Fruit fly (Drosophila melanogaster): ENCODE results near the gene Drsl6.

Gene Drsl6

DNA sequence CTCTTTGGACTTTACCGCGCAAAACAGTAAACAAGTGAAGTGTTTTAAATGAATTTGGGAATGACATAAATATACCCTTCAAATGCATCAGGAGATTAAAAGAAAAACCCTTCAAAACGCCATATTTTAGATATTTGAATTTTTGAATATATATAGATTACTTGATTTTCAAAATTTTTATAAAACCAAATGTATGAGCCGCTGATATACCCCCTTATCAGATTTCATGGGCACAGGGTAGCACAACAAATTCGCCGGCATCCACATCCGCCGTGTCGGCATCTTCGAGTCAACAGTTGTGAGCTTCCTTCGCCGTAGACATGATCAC, 41.7 kb upstream of the Drsl6 start, which contains the start of gene Ids (continued):
- TF ChIP-seq E2f2 (GFP tag; IDR thresholded peaks at IDR 0.05) (peak; percentile 65), CG11723 (GFP tag; optimal IDR thresholded peaks at IDR 0.05) (peak; percentile 30), CG7745 (tag; optimal IDR thresholded peaks at IDR 0.05) (no peak), odd (GFP tag; optimal IDR thresholded peaks at IDR 0.05) (peak; percentile 60), jing (GFP tag; optimal IDR thresholded peaks at IDR 0.05) (no peak), danr (GFP tag; IDR thresholded peaks at IDR 0.05) (peak; percentile 57), NC2β (GFP tag; optimal IDR thresholded peaks at IDR 0.05) (peak; percentile 35), gem (tag; optimal IDR thresholded peaks at IDR 0.05) (peak; percentile 78), tin (GFP tag; optimal IDR thresholded peaks at IDR 0.05) (peak; percentile 13), CG6765 (GFP tag; optimal IDR thresholded peaks at IDR 0.05) (no peak), Dref (GFP tag; IDR thresholded peaks at IDR 0.05) (no peak), caup (GFP tag; optimal IDR thresholded peaks at IDR 0.05; ENCODE audit: severe bottlenecking) (peak; percentile 63), pb (GFP tag; optimal IDR thresholded peaks at IDR 0.05) (no peak), Bteb2 (GFP tag; optimal IDR thresholded peaks at IDR 0.05) (peak; percentile 38), Aef1 (GFP tag; IDR thresholded peaks at IDR 0.05) (peak; percentile 73; the same call in 2 of the 3 replicates), CG13775 (GFP tag; optimal IDR thresholded peaks at IDR 0.05) (peak; percentile 54), inv (GFP tag; IDR thresholded peaks at IDR 0.05; ENCODE audit: partially characterized antibody) (no peak), CG5180 (GFP tag; optimal IDR thresholded peaks at IDR 0.05) (no peak), CG30431 (GFP tag; optimal IDR thresholded peaks at IDR 0.05) (peak; percentile 44)

DNA sequence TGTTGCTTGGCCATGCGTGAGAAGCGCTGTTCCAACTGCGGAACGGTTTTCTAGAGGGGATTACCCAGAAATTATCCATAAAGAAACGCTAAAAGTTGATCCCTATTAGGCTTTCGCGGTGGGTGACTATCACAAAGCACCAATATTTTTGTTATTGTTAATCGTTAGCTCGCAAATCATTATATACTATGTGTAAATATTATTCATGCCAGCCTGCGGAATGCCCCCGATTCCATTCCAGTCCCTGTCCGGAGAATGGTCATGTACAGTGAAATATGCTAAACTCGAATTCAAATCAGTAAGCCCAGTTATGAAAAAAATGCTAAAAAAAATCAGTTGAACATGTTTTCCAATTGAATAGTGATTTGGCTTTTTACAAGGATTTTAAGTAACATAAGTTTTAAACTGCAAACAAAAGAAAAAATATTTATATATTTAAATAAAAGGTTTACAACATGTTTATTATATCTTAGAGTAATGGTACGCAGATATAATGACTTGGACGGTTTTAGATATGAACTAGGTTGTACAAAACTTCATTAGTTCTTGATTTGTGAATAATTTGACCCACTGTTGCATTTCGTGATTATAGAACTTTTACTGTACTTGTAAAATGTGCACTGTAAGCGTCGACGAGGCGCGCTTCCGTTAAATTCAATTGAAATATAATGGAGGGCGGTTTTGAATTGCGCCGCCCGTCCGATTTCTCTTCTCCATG, 41.2 kb upstream of the Drsl6 start:
- TF ChIP-seq Med (GFP tag) (peak; percentile 52), ac (GFP tag; optimal IDR thresholded peaks at IDR 0.05) (no peak), stc (GFP tag; IDR thresholded peaks at IDR 0.05) (no peak), sima (GFP tag; optimal IDR thresholded peaks at IDR 0.05) (no peak), grau (tag; optimal IDR thresholded peaks at IDR 0.05) (peak; percentile 54)

DNA sequence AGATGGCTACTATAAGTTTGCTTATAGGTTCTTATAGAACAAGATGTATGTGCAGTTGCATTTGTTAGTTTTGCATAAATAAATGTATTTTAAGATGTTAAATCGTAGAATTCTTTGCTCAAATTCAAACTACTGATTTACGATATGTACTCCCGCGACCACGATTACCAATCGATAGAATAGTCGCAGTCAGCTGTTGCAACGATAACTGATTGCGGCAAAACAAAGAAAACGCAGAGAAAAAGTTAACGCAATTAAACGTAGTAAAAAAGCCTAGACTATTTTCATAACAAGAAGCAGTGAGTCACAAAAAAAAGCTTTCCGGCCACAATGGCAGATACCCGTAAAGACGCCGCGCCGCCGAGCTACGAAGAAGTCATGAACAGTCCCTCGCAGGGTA, 40.3 kb upstream of the Drsl6 start, which contains the start of gene CG12012:
TSS of gene CG12012 (plus strand) at position 207 of the 400 bp plus-strand sequence.
- TF ChIP-seq Dll (GFP tag; IDR thresholded peaks at IDR 0.05; ENCODE audit: partially characterized antibody) (peak; percentile 65; the same call in 3 of the 4 replicates), MESR4 (GFP tag; optimal IDR thresholded peaks at IDR 0.05) (peak; percentile 10), CG14050 (GFP tag; IDR thresholded peaks at IDR 0.05) (no peak), Sry-δ (GFP tag; optimal IDR thresholded peaks at IDR 0.05) (peak; percentile 4), sens-2 (GFP tag; IDR thresholded peaks at IDR 0.05) (no peak), CG17829 (tag; optimal IDR thresholded peaks at IDR 0.05) (peak; percentile 13), eyg (GFP tag; optimal IDR thresholded peaks at IDR 0.05) (no peak), corto (GFP tag; optimal IDR thresholded peaks at IDR 0.05) (no peak), gfzf (GFP tag; optimal IDR thresholded peaks at IDR 0.05) (peak; percentile 5), CG16813 (GFP tag; IDR thresholded peaks at IDR 0.05; ENCODE audit: partially characterized antibody) (peak; percentile 48; the same call in 1 of the 3 replicates), bbx (GFP tag; IDR thresholded peaks at IDR 0.05; ENCODE audit: partially characterized antibody) (peak; percentile 51), vnd (GFP tag; IDR thresholded peaks at IDR 0.05; ENCODE audit: partially characterized antibody) (peak; percentile 37; the same call in 1 of the 3 replicates), B-H2 (GFP tag; optimal IDR thresholded peaks at IDR 0.05) (no peak), zen2 (GFP tag; IDR thresholded peaks at IDR 0.05; ENCODE audit: partially characterized antibody) (peak; percentile 50; the same call in 1 of the 3 replicates), CG4328 (GFP tag; optimal IDR thresholded peaks at IDR 0.05) (no peak), CG12769 (tag; optimal IDR thresholded peaks at IDR 0.05) (no peak), CG30403 (GFP tag; optimal IDR thresholded peaks at IDR 0.05) (no peak), sna (GFP tag; IDR thresholded peaks at IDR 0.05; ENCODE audit: partially characterized antibody) (peak; percentile 62; the same call in 1 of the 2 replicates), CG4854 (GFP tag; optimal IDR thresholded peaks at IDR 0.05) (no peak), CG10366 (GFP tag; IDR thresholded peaks at IDR 0.05) (no peak), CG9437 (GFP tag; optimal IDR thresholded peaks at IDR 0.05) (peak; percentile 63), HmgZ (tag; optimal IDR thresholded peaks at IDR 0.05) (no peak), knrl (GFP tag; IDR thresholded peaks at IDR 0.05; ENCODE audit: partially characterized antibody) (0 out of 3 replicates have a peak, but pooled peaks have one; percentile 17)

Measured in whole organism, embryonic.